Fruit fly (Drosophila melanogaster): ENCODE results near the gene CG18789.
A peak's percentile ranks its signal among the peaks of the same experiment; 100 is the strongest.

CG18789 gene

dm6 chr2L:11987945-11988344, 7.3 kb downstream of the CG18789 start, which contains the start of the genes CG6686 and CG34163 (continued):
- TF ChIP-seq ind (GFP tag; optimal IDR thresholded peaks at IDR 0.05): peak; percentile 12
- peak; percentile 20; the same call in 1 of the 2 replicates for TF ChIP-seq CG14667 (GFP tag; IDR thresholded peaks at IDR 0.05)
- peak; percentile 48 for TF ChIP-seq Dad (GFP tag; optimal IDR thresholded peaks at IDR 0.05)
- peak; percentile 27 for TF ChIP-seq CG15601 (tag; optimal IDR thresholded peaks at IDR 0.05)
- no peak for TF ChIP-seq HLHmδ (GFP tag; optimal IDR thresholded peaks at IDR 0.05)
- peak; percentile 70 for TF ChIP-seq trem (tag; optimal IDR thresholded peaks at IDR 0.05)
- TF ChIP-seq CG9609 (GFP tag; optimal IDR thresholded peaks at IDR 0.05): peak; percentile 50
- no peak for TF ChIP-seq CG15269 (tag; optimal IDR thresholded peaks at IDR 0.05)
- peak; percentile 33 for TF ChIP-seq Chrac-16 (GFP tag; optimal IDR thresholded peaks at IDR 0.05)
- 0 out of 4 replicates have a peak, but pooled peaks have one; percentile 35 for TF ChIP-seq Dll (GFP tag; IDR thresholded peaks at IDR 0.05; ENCODE audit: partially characterized antibody)
- TF ChIP-seq tin (GFP tag; optimal IDR thresholded peaks at IDR 0.05): peak; percentile 17
- no peak for TF ChIP-seq mirr (GFP tag; optimal IDR thresholded peaks at IDR 0.05)
- TF ChIP-seq CG13296 (GFP tag; optimal IDR thresholded peaks at IDR 0.05): peak; percentile 3
- TF ChIP-seq CrebB (tag; optimal IDR thresholded peaks at IDR 0.05): no peak
- TF ChIP-seq vvl (GFP tag; IDR thresholded peaks at IDR 0.05): peak; percentile 40; the same call in 1 of the 2 replicates
- peak; percentile 31 for TF ChIP-seq gro (GFP tag; optimal IDR thresholded peaks at IDR 0.05)
- no peak for TF ChIP-seq sd (tag; optimal IDR thresholded peaks at IDR 0.05)
- TF ChIP-seq CG8924 (tag; optimal IDR thresholded peaks at IDR 0.05): peak; percentile 64
- TF ChIP-seq Atf6 (GFP tag; IDR thresholded peaks at IDR 0.05): no peak
- TF ChIP-seq CG14710 (tag; optimal IDR thresholded peaks at IDR 0.05): peak; percentile 83
- 0 out of 3 replicates have a peak, but pooled peaks have one; percentile 21 for TF ChIP-seq knrl (GFP tag; IDR thresholded peaks at IDR 0.05; ENCODE audit: partially characterized antibody)
- TF ChIP-seq Sin3A (optimal IDR thresholded peaks at IDR 0.05): peak; percentile 59
- TF ChIP-seq Atf-2 (GFP tag; optimal IDR thresholded peaks at IDR 0.05): peak; percentile 3
- peak; percentile 8 for TF ChIP-seq CG1792 (GFP tag; optimal IDR thresholded peaks at IDR 0.05)
- peak; percentile 45 for TF ChIP-seq CG7839 (tag; optimal IDR thresholded peaks at IDR 0.05)
- TF ChIP-seq CG15011 (GFP tag; optimal IDR thresholded peaks at IDR 0.05): no peak
- no peak for TF ChIP-seq hb (GFP tag; IDR thresholded peaks at IDR 0.05; ENCODE audit: partially characterized antibody)
- TF ChIP-seq MESR4 (GFP tag; optimal IDR thresholded peaks at IDR 0.05): peak; percentile 0
- no peak for TF ChIP-seq Oaz (GFP tag; IDR thresholded peaks at IDR 0.05)
- peak; percentile 27; the same call in 1 of the 2 replicates for TF ChIP-seq hbn (GFP tag; IDR thresholded peaks at IDR 0.05; ENCODE audit: partially characterized antibody)
- peak; percentile 15 for TF ChIP-seq CG12155 (GFP tag; optimal IDR thresholded peaks at IDR 0.05)
- peak; percentile 43 for TF ChIP-seq Sry-δ (GFP tag; optimal IDR thresholded peaks at IDR 0.05)
- peak in 1 of 2 experiments; percentile 14 for TF ChIP-seq bsh (GFP tag; optimal IDR thresholded peaks at IDR 0.05)
- peak; percentile 32 for TF ChIP-seq CG33213 (GFP tag; optimal IDR thresholded peaks at IDR 0.05)
- TF ChIP-seq Abd-B (GFP tag; optimal IDR thresholded peaks at IDR 0.05): peak; percentile 46
- TF ChIP-seq E2f2 (GFP tag; IDR thresholded peaks at IDR 0.05): peak; percentile 64
- TF ChIP-seq vfl (GFP tag; optimal IDR thresholded peaks at IDR 0.05): peak; percentile 41
- peak; percentile 68 for TF ChIP-seq phol (tag; optimal IDR thresholded peaks at IDR 0.05)
- TF ChIP-seq gfzf (GFP tag; optimal IDR thresholded peaks at IDR 0.05): peak; percentile 83
- peak; percentile 14 for TF ChIP-seq CG18764 (GFP tag; optimal IDR thresholded peaks at IDR 0.05)
- peak; percentile 22 for TF ChIP-seq slp2 (GFP tag; optimal IDR thresholded peaks at IDR 0.05)
- peak; percentile 61; the same call in 2 of the 3 replicates for TF ChIP-seq CG17361 (GFP tag; IDR thresholded peaks at IDR 0.05)
- peak; percentile 68 for TF ChIP-seq CG12659 (GFP tag; optimal IDR thresholded peaks at IDR 0.05)
- no peak for TF ChIP-seq gsb-n (tag; optimal IDR thresholded peaks at IDR 0.05)
- TF ChIP-seq CG18011 (GFP tag; optimal IDR thresholded peaks at IDR 0.05): peak; percentile 14
- peak; percentile 43 for TF ChIP-seq Mad (GFP tag; optimal IDR thresholded peaks at IDR 0.05)
- TF ChIP-seq CG10267 (tag; optimal IDR thresholded peaks at IDR 0.05): peak; percentile 49
- no peak for TF ChIP-seq B-H1 (GFP tag; IDR thresholded peaks at IDR 0.05)
- TF ChIP-seq Med (GFP tag): peak; percentile 87
- TF ChIP-seq caup (GFP tag; optimal IDR thresholded peaks at IDR 0.05; ENCODE audit: severe bottlenecking): peak; percentile 8
